Fruit fly (Drosophila melanogaster): ENCODE results near the gene Oga.

The Oga gene

DNA sequence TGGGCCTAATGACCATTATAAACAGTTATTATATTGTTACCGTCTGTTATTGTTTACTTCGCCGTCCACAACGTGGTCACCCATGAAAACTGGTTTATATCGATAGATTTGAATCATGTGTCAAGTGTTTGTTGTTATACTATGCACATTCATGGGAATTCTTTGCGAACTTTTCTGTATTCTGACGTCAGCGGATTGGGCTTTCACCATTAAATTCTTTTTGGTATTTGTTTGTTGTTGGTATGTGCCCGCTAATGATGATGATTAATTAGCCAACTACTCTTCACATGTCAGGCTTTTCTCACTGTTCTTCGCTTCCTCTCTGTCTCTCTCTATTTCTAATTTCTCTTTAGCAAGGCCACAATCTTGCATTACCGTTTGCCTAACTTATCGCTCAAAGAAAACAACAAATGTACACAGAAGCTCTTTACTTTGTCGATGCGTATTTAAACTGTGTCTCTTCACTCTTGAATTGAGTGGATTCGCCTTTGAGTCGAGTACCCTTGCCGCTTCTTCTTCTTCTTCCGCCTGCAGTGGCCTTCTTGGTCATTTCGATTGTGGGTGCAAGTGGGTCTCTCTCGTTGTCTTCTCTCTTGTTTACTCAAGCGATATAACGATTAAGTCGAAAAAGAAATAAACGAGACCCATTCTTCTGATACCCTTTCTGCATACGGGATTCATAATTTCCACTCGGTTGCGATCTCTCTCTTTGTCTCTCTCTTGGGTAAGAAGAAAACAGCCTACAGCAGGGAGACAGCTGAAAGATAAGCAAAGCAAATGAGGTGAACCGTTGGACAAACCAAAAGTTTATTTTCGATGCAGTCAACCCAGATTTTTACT, 15.0 kb upstream of the Oga start (continued):
- TF ChIP-seq ATbp (GFP tag; optimal IDR thresholded peaks at IDR 0.05) (peak; percentile 96), CG3995 (GFP tag; optimal IDR thresholded peaks at IDR 0.05) (no peak), vfl (GFP tag; optimal IDR thresholded peaks at IDR 0.05) (no peak), CrebB (tag; optimal IDR thresholded peaks at IDR 0.05) (peak; percentile 90), CG5245 (GFP tag; optimal IDR thresholded peaks at IDR 0.05) (no peak), sens-2 (GFP tag; IDR thresholded peaks at IDR 0.05) (peak; percentile 40; the same call in 1 of the 2 replicates), BEAF-32 (GFP tag; optimal IDR thresholded peaks at IDR 0.05) (no peak), zfh2 (GFP tag; optimal IDR thresholded peaks at IDR 0.05) (no peak), CG17568 (GFP tag; optimal IDR thresholded peaks at IDR 0.05) (peak; percentile 93), CG6854 (GFP tag; optimal IDR thresholded peaks at IDR 0.05) (peak; percentile 58), CG16815 (GFP tag; optimal IDR thresholded peaks at IDR 0.05) (no peak), CG15479 (GFP tag; optimal IDR thresholded peaks at IDR 0.05) (peak; percentile 2), zfh1 (GFP tag; IDR thresholded peaks at IDR 0.05) (0 out of 3 replicates have a peak, but pooled peaks have one; percentile 13), gro (GFP tag; optimal IDR thresholded peaks at IDR 0.05) (no peak), ssp (GFP tag; IDR thresholded peaks at IDR 0.05) (no peak), CG13287 (GFP tag; IDR thresholded peaks at IDR 0.05; ENCODE audit: partially characterized antibody) (no peak), CG12155 (GFP tag; optimal IDR thresholded peaks at IDR 0.05) (no peak), gem (tag; optimal IDR thresholded peaks at IDR 0.05) (no peak), CG11398 (GFP tag; optimal IDR thresholded peaks at IDR 0.05) (no peak), nom (GFP tag; optimal IDR thresholded peaks at IDR 0.05) (peak; percentile 54), CG3847 (GFP tag; IDR thresholded peaks at IDR 0.05) (no peak), Fer1 (GFP tag; optimal IDR thresholded peaks at IDR 0.05) (peak; percentile 69), CG1529 (GFP tag; optimal IDR thresholded peaks at IDR 0.05) (peak; percentile 42), jigr1 (GFP tag; IDR thresholded peaks at IDR 0.05) (no peak), CG2120 (GFP tag; optimal IDR thresholded peaks at IDR 0.05) (no peak), org-1 (GFP tag; optimal IDR thresholded peaks at IDR 0.05) (no peak), stwl (tag; optimal IDR thresholded peaks at IDR 0.05) (no peak), Bgb (GFP tag; IDR thresholded peaks at IDR 0.05; ENCODE audit: partially characterized antibody) (no peak; the same call in 1 of the 2 replicates), sqz (GFP tag; optimal IDR thresholded peaks at IDR 0.05) (peak; percentile 90), Deaf1 (tag; optimal IDR thresholded peaks at IDR 0.05) (no peak), Gug (GFP tag; IDR thresholded peaks at IDR 0.05) (no peak), hth (optimal IDR thresholded peaks at IDR 0.05) (no peak), CG42726 (GFP tag; IDR thresholded peaks at IDR 0.05; ENCODE audit: partially characterized antibody) (no peak), Mes4 (GFP tag; optimal IDR thresholded peaks at IDR 0.05) (peak; percentile 9), CG12219 (GFP tag; optimal IDR thresholded peaks at IDR 0.05) (peak; percentile 69), tx (GFP tag; optimal IDR thresholded peaks at IDR 0.05) (no peak), insv (GFP tag; optimal IDR thresholded peaks at IDR 0.05) (peak in 1 of 2 experiments; percentile 37), sima (GFP tag; optimal IDR thresholded peaks at IDR 0.05) (no peak), ind (GFP tag; optimal IDR thresholded peaks at IDR 0.05) (no peak), otp (GFP tag; IDR thresholded peaks at IDR 0.05) (peak; percentile 75; the same call in 2 of the 3 replicates), Ravus (GFP tag; IDR thresholded peaks at IDR 0.05) (no peak), CG7928 (GFP tag; optimal IDR thresholded peaks at IDR 0.05) (no peak), CG10654 (GFP tag; optimal IDR thresholded peaks at IDR 0.05) (no peak), Gsc (GFP tag; IDR thresholded peaks at IDR 0.05) (no peak), CG13296 (GFP tag; optimal IDR thresholded peaks at IDR 0.05) (peak; percentile 61), ab (GFP tag; optimal IDR thresholded peaks at IDR 0.05) (no peak), CG31365 (tag; optimal IDR thresholded peaks at IDR 0.05) (peak; percentile 82), dm (GFP tag; optimal IDR thresholded peaks at IDR 0.05) (no peak), lov (optimal IDR thresholded peaks at IDR 0.05) (no peak), lov (GFP tag; IDR thresholded peaks at IDR 0.05) (0 out of 3 replicates have a peak, but pooled peaks have one; percentile 72)
